Worm (Caenorhabditis elegans): ENCODE data around the gene K02E7.7.

ce11 chrII:1070875-1071274 lies 16.1 kb downstream of the K02E7.7 start, which contains the start of gene K02E7.12:
- TF ChIP-seq dao-5 (tag; optimal IDR thresholded peaks at IDR 0.05) (no peak), him-1 (tag; optimal IDR thresholded peaks at IDR 0.05) (no peak), W03F9.2 (tag; optimal IDR thresholded peaks at IDR 0.05) (no peak)
